Fruit fly (Drosophila melanogaster) whole organism, wandering third instar larva: ENCODE measurements around the gene slou.

Experiments
- Abd-B ChIP-seq: fragments of >200 bp; optimal IDR thresholded peaks from 2 replicates; lab custom pipeline; 2017; ENCODE audit warnings: missing biosample characterization, missing genetic modification characterization
- CG32264 ChIP-seq: fragments of 200-800 bp; sonication (Bioruptor generic); optimal IDR thresholded peaks from 2 replicates; lab custom pipeline; 2016; ENCODE audit warnings: missing biosample characterization, missing genetic modification characterization
- CG9705 ChIP-seq: fragments of 200-800 bp; sonication (Bioruptor generic); optimal IDR thresholded peaks from 2 replicates; lab custom pipeline; 2018; ENCODE audit warnings: missing biosample characterization, mild to moderate bottlenecking, missing genetic modification characterization
- CrebA ChIP-seq: fragments of 200-800 bp; sonication (Bioruptor generic); optimal IDR thresholded peaks from 2 replicates; lab custom pipeline; 2016; ENCODE audit warnings: missing biosample characterization, mild to moderate bottlenecking, missing genetic modification characterization, borderline replicate concordance
- Dfd ChIP-seq: fragments of >200 bp; optimal IDR thresholded peaks from 2 replicates; lab custom pipeline; 2017; ENCODE audit warnings: missing biosample characterization, missing genetic modification characterization
- Dif ChIP-seq: fragments of 200-275, 200-300 bp; sonication (Bioruptor generic); optimal IDR thresholded peaks from 2 replicates; lab custom pipeline; 2018; ENCODE audit warnings: missing biosample characterization, missing genetic modification characterization; ENCODE audit not compliant: partially characterized antibody
- GATAd ChIP-seq: sonication (Bioruptor generic); optimal IDR thresholded peaks from 2 replicates; lab custom pipeline; 2016; ENCODE audit warnings: missing biosample characterization, missing genetic modification characterization
- HLH106 ChIP-seq: fragments of 200-800 bp; optimal IDR thresholded peaks from 3 replicates; lab custom pipeline; 2019; ENCODE audit warnings: missing biosample characterization, mild to moderate bottlenecking, missing genetic modification characterization, moderate library complexity
- Hnf4 ChIP-seq: fragments of 200-800 bp; sonication (Bioruptor generic); optimal IDR thresholded peaks from 2 replicates; lab custom pipeline; 2016; ENCODE audit warnings: missing biosample characterization, mild to moderate bottlenecking, missing genetic modification characterization
- Hr78 ChIP-seq: fragments of >200 bp; optimal IDR thresholded peaks from 2 replicates; lab custom pipeline; 2017; ENCODE audit warnings: missing biosample characterization, missing genetic modification characterization
- Hr83 ChIP-seq: fragments of 200-300 bp; sonication (Bioruptor generic); optimal IDR thresholded peaks from 2 replicates; lab custom pipeline; 2016; ENCODE audit warnings: missing biosample characterization, mild to moderate bottlenecking, missing genetic modification characterization, moderate library complexity; ENCODE audit not compliant: poor library complexity, severe bottlenecking
- Jra ChIP-seq: sonication (Bioruptor generic); optimal IDR thresholded peaks from 2 replicates; lab custom pipeline; 2016; ENCODE audit warnings: missing biosample characterization, missing genetic modification characterization
- Mio ChIP-seq: sonication (Bioruptor generic); optimal IDR thresholded peaks from 2 replicates; lab custom pipeline; 2016; ENCODE audit warnings: missing biosample characterization, missing genetic modification characterization
- Myc ChIP-seq: fragments of >200 bp; optimal IDR thresholded peaks from 2 replicates; lab custom pipeline; 2017
- N ChIP-seq: fragments of >200 bp; optimal IDR thresholded peaks from 2 replicates; lab custom pipeline; 2018; ENCODE audit warnings: missing biosample characterization, missing external identifiers, missing genetic modification characterization
- OdsH ChIP-seq: fragments of 200-800 bp; sonication (Bioruptor generic); optimal IDR thresholded peaks from 2 replicates; lab custom pipeline; 2016; ENCODE audit warnings: missing biosample characterization, mild to moderate bottlenecking, missing genetic modification characterization
- Rel ChIP-seq, 2 experiments: fragments of 200-800 bp; sonication (Bioruptor generic) in 1 of 2; optimal IDR thresholded peaks; 2 replicates in 1 of 2; 3 replicates in 1 of 2; lab custom pipeline; 2016 to 2019; ENCODE audit warnings: mild to moderate bottlenecking in 2 of 2, missing biosample characterization in 2 of 2, missing genetic modification characterization in 2 of 2, moderate library complexity in 1 of 2
- Sp1 ChIP-seq: fragments of 200-800 bp; sonication (Bioruptor generic); optimal IDR thresholded peaks from 3 replicates; lab custom pipeline; 2019; ENCODE audit warnings: missing biosample characterization, mild to moderate bottlenecking, missing genetic modification characterization, moderate library complexity
- Vsx2 ChIP-seq: fragments of 200-300, 225-300 bp; sonication (Bioruptor generic); optimal IDR thresholded peaks from 2 replicates; lab custom pipeline; 2018; ENCODE audit warnings: missing biosample characterization, missing genetic modification characterization; ENCODE audit not compliant: partially characterized antibody
- br ChIP-seq: fragments of 200-800 bp; sonication (Bioruptor generic); optimal IDR thresholded peaks from 2 replicates; lab custom pipeline; 2016; ENCODE audit warnings: missing biosample characterization, missing genetic modification characterization
- brk ChIP-seq: fragments of 200-800 bp; sonication (Bioruptor generic); optimal IDR thresholded peaks from 2 replicates; lab custom pipeline; 2016; ENCODE audit warnings: missing biosample characterization, mild to moderate bottlenecking, missing genetic modification characterization
- dl ChIP-seq, 2 experiments: fragments of 175-275, 200-275 bp in 1 of 2; fragments of 200-275 bp in 1 of 2; sonication (Bioruptor generic); optimal IDR thresholded peaks; lab custom pipeline; 2018; ENCODE audit warnings: mild to moderate bottlenecking in 2 of 2, missing biosample characterization in 2 of 2, missing genetic modification characterization in 2 of 2, moderate library complexity in 2 of 2; ENCODE audit not compliant: partially characterized antibody in 2 of 2, insufficient read depth in 1 of 2
- dmrt93B ChIP-seq: fragments of 200-800 bp; sonication (Bioruptor generic); optimal IDR thresholded peaks from 2 replicates; lab custom pipeline; 2018; ENCODE audit warnings: missing biosample characterization, mild to moderate bottlenecking, missing genetic modification characterization
- dsf ChIP-seq: sonication (Bioruptor generic); optimal IDR thresholded peaks from 2 replicates; lab custom pipeline; 2016; ENCODE audit warnings: missing biosample characterization, missing genetic modification characterization, borderline replicate concordance
- ey ChIP-seq: fragments of 200-800 bp; sonication (Bioruptor generic); optimal IDR thresholded peaks from 2 replicates; lab custom pipeline; 2016; ENCODE audit warnings: missing biosample characterization, missing genetic modification characterization
- foxo ChIP-seq, 2 experiments: fragments of 200-800 bp; sonication (Bioruptor generic); optimal IDR thresholded peaks; 2 replicates in 1 of 2; 3 replicates in 1 of 2; lab custom pipeline; 2016 to 2017; ENCODE audit warnings: missing biosample characterization in 2 of 2, missing genetic modification characterization in 2 of 2
- fru ChIP-seq: fragments of 200-800 bp; sonication (Bioruptor generic); optimal IDR thresholded peaks from 3 replicates; lab custom pipeline; 2016; ENCODE audit warnings: missing biosample characterization, mild to moderate bottlenecking, missing genetic modification characterization
- h ChIP-seq: fragments of 200-800 bp; sonication (Bioruptor generic); optimal IDR thresholded peaks from 3 replicates; lab custom pipeline; 2016; ENCODE audit warnings: missing biosample characterization, mild to moderate bottlenecking, missing genetic modification characterization
- jim ChIP-seq: fragments of 175-275, 200-325 bp; sonication (Bioruptor generic); optimal IDR thresholded peaks from 2 replicates; lab custom pipeline; 2016; ENCODE audit warnings: missing biosample characterization, mild to moderate bottlenecking, missing genetic modification characterization
- lola ChIP-seq: fragments of >200 bp; optimal IDR thresholded peaks from 2 replicates; lab custom pipeline; 2017; ENCODE audit warnings: missing biosample characterization, missing genetic modification characterization
- pan ChIP-seq: fragments of >200 bp; optimal IDR thresholded peaks from 2 replicates; lab custom pipeline; 2017
- psq ChIP-seq: fragments of 200-800 bp; sonication (Bioruptor generic); optimal IDR thresholded peaks from 3 replicates; lab custom pipeline; 2017; ENCODE audit warnings: missing biosample characterization, mild to moderate bottlenecking, missing genetic modification characterization, moderate library complexity
- rgr ChIP-seq: fragments of 200-800 bp; sonication (Bioruptor generic); optimal IDR thresholded peaks from 3 replicates; lab custom pipeline; 2016; ENCODE audit warnings: missing biosample characterization, mild to moderate bottlenecking, missing genetic modification characterization
- sage ChIP-seq: fragments of 200-800 bp; sonication (Bioruptor generic); optimal IDR thresholded peaks from 2 replicates; lab custom pipeline; 2016; ENCODE audit warnings: missing biosample characterization, mild to moderate bottlenecking, missing genetic modification characterization
- sv ChIP-seq: fragments of 200-800 bp; sonication (Bioruptor generic); optimal IDR thresholded peaks from 3 replicates; lab custom pipeline; 2016; ENCODE audit warnings: missing biosample characterization, missing genetic modification characterization
- tai ChIP-seq: sonication (Bioruptor generic); optimal IDR thresholded peaks from 2 replicates; lab custom pipeline; 2016; ENCODE audit warnings: missing biosample characterization, missing genetic modification characterization
- usp ChIP-seq: fragments of >200 bp; optimal IDR thresholded peaks from 2 replicates; lab custom pipeline; 2017; ENCODE audit warnings: missing biosample characterization, missing genetic modification characterization
- woc ChIP-seq: sonication (Bioruptor generic); optimal IDR thresholded peaks from 2 replicates; lab custom pipeline; 2016; ENCODE audit warnings: missing biosample characterization, mild to moderate bottlenecking, missing genetic modification characterization

Gene slou

dm6 chr3R:21501263-21501824 is 55.6 kb downstream of the slou start:
- no peak for TF ChIP-seq GATAd (GFP tag; lab: Kevin White, UChicago)
- no peak for TF ChIP-seq sage (GFP tag; lab: Kevin White, UChicago)
- TF ChIP-seq lola (GFP tag; lab: Kevin White, UChicago), result no peak
- no peak for TF ChIP-seq pan (lab: Kevin White, UChicago)

dm6 chr3R:21499131-21500036 is 57.6 kb downstream of the slou start, which contains the start of gene C15:
Gene C15, plus strand, starts transcription at chr3R:21499986.
- peak; percentile 28 for TF ChIP-seq OdsH (GFP tag; lab: Kevin White, UChicago)
- TF ChIP-seq sage (GFP tag; lab: Kevin White, UChicago), result peak; percentile 53
- TF ChIP-seq N (GFP tag; lab: Kevin White, UChicago), result no peak
- peak; percentile 55 for TF ChIP-seq fru (GFP tag; lab: Kevin White, UChicago)
- TF ChIP-seq br (GFP tag; lab: Kevin White, UChicago), result peak; percentile 68
- peak; percentile 6 for TF ChIP-seq GATAd (GFP tag; lab: Kevin White, UChicago)
- peak; percentile 40 for TF ChIP-seq Mio (GFP tag; lab: Kevin White, UChicago)
- TF ChIP-seq foxo (GFP tag; optimal IDR thresholded peaks at IDR 0.05; lab: Kevin White, UChicago), result peak; percentile 10 to 60
- TF ChIP-seq Sp1 (GFP tag; lab: Kevin White, UChicago), result no peak
- TF ChIP-seq pan (lab: Kevin White, UChicago), result no peak
- no peak for TF ChIP-seq dmrt93B
- no peak for TF ChIP-seq Hnf4 (GFP tag; lab: Kevin White, UChicago)
- TF ChIP-seq Dfd (GFP tag; lab: Kevin White, UChicago), result no peak
- TF ChIP-seq Hr83 (GFP tag; lab: Kevin White, UChicago), result peak; percentile 96
- peak; percentile 48 for TF ChIP-seq jim (GFP tag; lab: Kevin White, UChicago)
- TF ChIP-seq lola (GFP tag; lab: Kevin White, UChicago), result no peak
- peak; percentile 28 for TF ChIP-seq dsf (GFP tag; lab: Kevin White, UChicago)
- TF ChIP-seq woc, result no peak
- TF ChIP-seq brk (GFP tag; lab: Kevin White, UChicago), result no peak
- peak; percentile 87 for TF ChIP-seq Jra
- TF ChIP-seq ey (GFP tag; lab: Kevin White, UChicago), result peak; percentile 69
- TF ChIP-seq h (GFP tag; lab: Kevin White, UChicago), result peak; percentile 79
- peak; percentile 20 to 75 for TF ChIP-seq dl (GFP tag; optimal IDR thresholded peaks at IDR 0.05; lab: Kevin White, UChicago; ENCODE audit: insufficient read depth in 1 of 2, partially characterized antibody in 2 of 2)
- TF ChIP-seq usp (GFP tag; lab: Kevin White, UChicago), result no peak
- peak; percentile 86 for TF ChIP-seq tai (GFP tag; lab: Kevin White, UChicago)
- peak; percentile 95 for TF ChIP-seq Vsx2 (GFP tag; lab: Kevin White, UChicago)
- TF ChIP-seq psq (GFP tag; lab: Kevin White, UChicago), result peak; percentile 45
- TF ChIP-seq CG9705 (GFP tag; lab: Kevin White, UChicago), result no peak
- TF ChIP-seq Hr78, result no peak
- peak; percentile 30 for TF ChIP-seq sv
- peak; percentile 93 for TF ChIP-seq Dif (GFP tag; lab: Kevin White, UChicago)
- peak; percentile 79 for TF ChIP-seq CrebA (GFP tag; lab: Kevin White, UChicago)
- TF ChIP-seq Myc, result no peak
- TF ChIP-seq HLH106, result no peak
- TF ChIP-seq Rel (GFP tag; optimal IDR thresholded peaks at IDR 0.05; lab: Kevin White, UChicago), result peak; percentile 73
- no peak for TF ChIP-seq Rel (tag; optimal IDR thresholded peaks at IDR 0.05; lab: Kevin White, UChicago)
- peak; percentile 71 for TF ChIP-seq rgr
- TF ChIP-seq Abd-B (GFP tag; lab: Kevin White, UChicago), result no peak
- TF ChIP-seq CG32264 (GFP tag; lab: Kevin White, UChicago), result peak; percentile 51
- TF ChIP-seq, all 38 proteins: peak for 23
